Worm (Caenorhabditis elegans) whole organism, L1 larva: ENCODE measurements around the gene srxa-7.

Experiments used
- C04F5.9 ChIP-seq: sonication (generic microtip); optimal IDR thresholded peaks from 2 replicates; lab custom pipeline; 2016; ENCODE audit warnings: missing genetic modification characterization, missing compliant biosample characterization
- C16A3.4 ChIP-seq: fragments of 150-350 bp; optimal IDR thresholded peaks from 2 replicates; lab custom pipeline; 2014; ENCODE audit warnings: missing biosample characterization, missing genetic modification characterization
- F16B12.6 ChIP-seq: fragments of 150-350 bp; optimal IDR thresholded peaks from 2 replicates; lab custom pipeline; 2014; ENCODE audit warnings: missing biosample characterization, missing genetic modification characterization
- Y116A8C.19 ChIP-seq: sonication (generic microtip); optimal IDR thresholded peaks from 2 replicates; lab custom pipeline; 2016; ENCODE audit warnings: missing compliant biosample characterization, missing genetic modification characterization, borderline replicate concordance
- aha-1 ChIP-seq: fragments of 150-350 bp; optimal IDR thresholded peaks from 2 replicates; lab custom pipeline; 2014; ENCODE audit warnings: missing biosample characterization, missing genetic modification characterization
- alr-1 ChIP-seq: fragments of 200-800 bp; sonication (Bioruptor generic); optimal IDR thresholded peaks from 2 replicates; lab custom pipeline; 2018; ENCODE audit warnings: borderline replicate concordance, mild to moderate bottlenecking, missing genetic modification characterization, missing compliant biosample characterization
- aly-2 ChIP-seq: fragments of 150-350 bp; optimal IDR thresholded peaks from 2 replicates; lab custom pipeline; 2014; ENCODE audit warnings: missing biosample characterization, missing genetic modification characterization
- ama-1 ChIP-seq: fragments of 150-350 bp; optimal IDR thresholded peaks from 2 replicates; lab custom pipeline; 2014
- blmp-1 ChIP-seq: fragments of 150-350 bp; optimal IDR thresholded peaks from 2 replicates; lab custom pipeline; 2014; ENCODE audit warnings: missing biosample characterization, missing genetic modification characterization
- ceh-63 ChIP-seq: fragments of 200-800 bp; sonication (Bioruptor generic); optimal IDR thresholded peaks from 2 replicates; lab custom pipeline; 2018; ENCODE audit warnings: mild to moderate bottlenecking, missing genetic modification characterization, missing compliant biosample characterization
- ceh-82 ChIP-seq, 3 experiments: fragments of 150-350 bp in 1 of 3; sonication (generic microtip) in 2 of 3; optimal IDR thresholded peaks; 2 replicates each; lab custom pipeline; 2014 to 2017; ENCODE audit warnings: missing biosample characterization in 3 of 3, missing genetic modification characterization in 3 of 3
- ceh-90 ChIP-seq: sonication (generic microtip); optimal IDR thresholded peaks from 2 replicates; lab custom pipeline; 2016; ENCODE audit warnings: missing genetic modification characterization, missing compliant biosample characterization
- ces-1 ChIP-seq: fragments of 150-350 bp; optimal IDR thresholded peaks from 2 replicates; lab custom pipeline; 2014; ENCODE audit warnings: missing biosample characterization, missing genetic modification reagents, missing genetic modification characterization
- dpl-1 ChIP-seq, 3 experiments: fragments of 150-350 bp in 2 of 3; sonication (generic microtip) in 1 of 3; optimal IDR thresholded peaks; 2 replicates each; lab custom pipeline; 2014 to 2017; ENCODE audit warnings: missing biosample characterization in 3 of 3, missing genetic modification characterization in 3 of 3, missing genetic modification reagents in 3 of 3
- egl-27 ChIP-seq, 2 experiments: fragments of 150-350 bp in 1 of 2; sonication (generic microtip); optimal IDR thresholded peaks; 3 replicates each; lab custom pipeline; 2017 to 2018; ENCODE audit warnings: missing biosample characterization in 2 of 2, missing genetic modification characterization in 2 of 2, missing genetic modification reagents in 2 of 2
- elt-2 ChIP-seq: sonication (generic microtip); optimal IDR thresholded peaks from 2 replicates; lab custom pipeline; 2016; ENCODE audit warnings: missing genetic modification characterization, mild to moderate bottlenecking, inconsistent platforms, missing compliant biosample characterization, missing genetic modification reagents
- elt-3 ChIP-seq, 6 experiments: fragments of 150-350 bp in 1 of 6; sonication (generic microtip); optimal IDR thresholded peaks; 2 replicates each; lab custom pipeline; 2017 to 2018; ENCODE audit warnings: missing biosample characterization in 6 of 6, missing genetic modification characterization in 6 of 6, inconsistent platforms in 1 of 6
- fkh-10 ChIP-seq: sonication (generic microtip); optimal IDR thresholded peaks from 2 replicates; lab custom pipeline; 2017; ENCODE audit warnings: missing biosample characterization, missing genetic modification reagents, missing genetic modification characterization
- fkh-8 ChIP-seq: sonication (generic microtip); optimal IDR thresholded peaks from 2 replicates; lab custom pipeline; 2016; ENCODE audit warnings: mild to moderate bottlenecking, missing genetic modification characterization, missing compliant biosample characterization
- hlh-4 ChIP-seq: sonication (generic microtip); optimal IDR thresholded peaks from 2 replicates; lab custom pipeline; 2016; ENCODE audit warnings: mild to moderate bottlenecking, missing genetic modification characterization, missing compliant biosample characterization
- hpl-2 ChIP-seq: fragments of 150-350 bp; optimal IDR thresholded peaks from 2 replicates; lab custom pipeline; 2014; ENCODE audit warnings: missing biosample characterization, missing genetic modification reagents, missing genetic modification characterization
- isw-1 ChIP-seq: fragments of 200-800 bp; sonication (Bioruptor generic); IDR thresholded peaks from 2 replicates; pipeline ENCODE4 v1.3.6; 2022; ENCODE audit warnings: missing genetic modification characterization, missing compliant biosample characterization
- jun-1 ChIP-seq: fragments of 150-350 bp; optimal IDR thresholded peaks from 2 replicates; lab custom pipeline; 2014; ENCODE audit warnings: missing biosample characterization, missing genetic modification reagents, missing genetic modification characterization
- lin-13 ChIP-seq: fragments of 150-350 bp; optimal IDR thresholded peaks from 2 replicates; lab custom pipeline; 2014; ENCODE audit warnings: missing biosample characterization, missing genetic modification reagents, missing genetic modification characterization
- lin-14 ChIP-seq: fragments of 200-800 bp; sonication (Bioruptor generic); optimal IDR thresholded peaks from 2 replicates; lab custom pipeline; 2018; ENCODE audit warnings: mild to moderate bottlenecking, missing genetic modification characterization, moderate library complexity, missing compliant biosample characterization
- lin-35 ChIP-seq, 2 experiments: fragments of 150-350 bp; optimal IDR thresholded peaks; 2 replicates each; lab custom pipeline; 2014; ENCODE audit warnings: missing biosample characterization in 2 of 2, missing genetic modification characterization in 2 of 2, missing genetic modification reagents in 2 of 2
- lir-3 ChIP-seq: sonication (generic microtip); optimal IDR thresholded peaks from 2 replicates; lab custom pipeline; 2016; ENCODE audit warnings: mild to moderate bottlenecking, missing genetic modification characterization, moderate library complexity, missing compliant biosample characterization; ENCODE audit not compliant: poor library complexity
- lsy-2 ChIP-seq, 2 experiments: fragments of 150-350 bp; optimal IDR thresholded peaks; 2 replicates each; lab custom pipeline; 2014; ENCODE audit warnings: missing biosample characterization in 2 of 2, missing genetic modification characterization in 2 of 2
- mdl-1 ChIP-seq, 2 experiments: fragments of 150-350 bp; optimal IDR thresholded peaks; 2 replicates each; lab custom pipeline; 2014 to 2017; ENCODE audit warnings: missing biosample characterization in 2 of 2, missing genetic modification characterization in 2 of 2, inconsistent platforms in 1 of 2
- mef-2 ChIP-seq: fragments of 150-350 bp; optimal IDR thresholded peaks from 2 replicates; lab custom pipeline; 2014; ENCODE audit warnings: missing biosample characterization, missing genetic modification characterization
- nhr-11 ChIP-seq: fragments of 150-350 bp; optimal IDR thresholded peaks from 2 replicates; lab custom pipeline; 2014; ENCODE audit warnings: missing biosample characterization, missing genetic modification characterization
- nhr-19 ChIP-seq: fragments of 200-800 bp; sonication (Bioruptor generic); conservative IDR thresholded peaks from 2 replicates; pipeline ENCODE4 v1.3.6; 2022; ENCODE audit warnings: missing genetic modification characterization, missing compliant biosample characterization
- nhr-28 ChIP-seq: fragments of 150-350 bp; optimal IDR thresholded peaks from 2 replicates; lab custom pipeline; 2014; ENCODE audit warnings: missing biosample characterization, missing genetic modification characterization
- nhr-71 ChIP-seq: sonication (generic microtip); optimal IDR thresholded peaks from 2 replicates; lab custom pipeline; 2016; ENCODE audit warnings: mild to moderate bottlenecking, missing genetic modification characterization, moderate library complexity, missing compliant biosample characterization
- nhr-76 ChIP-seq: sonication (generic microtip); optimal IDR thresholded peaks from 2 replicates; lab custom pipeline; 2017; ENCODE audit warnings: missing biosample characterization, missing genetic modification characterization
- nhr-77 ChIP-seq: fragments of 150-350 bp; optimal IDR thresholded peaks from 2 replicates; lab custom pipeline; 2014; ENCODE audit warnings: missing biosample characterization, missing genetic modification characterization
- nhr-85 ChIP-seq: sonication (generic microtip); peaks from one replicate; lab custom pipeline; 2016; ENCODE audit warnings: missing genetic modification characterization, inconsistent platforms, missing compliant biosample characterization
- nhr-90 ChIP-seq: sonication (generic microtip); optimal IDR thresholded peaks from 2 replicates; lab custom pipeline; 2016; ENCODE audit warnings: mild to moderate bottlenecking, missing genetic modification characterization, missing compliant biosample characterization; ENCODE audit not compliant: poor library complexity
- pag-3 ChIP-seq: sonication (generic microtip); optimal IDR thresholded peaks from 2 replicates; lab custom pipeline; 2017; ENCODE audit warnings: missing genetic modification characterization, mild to moderate bottlenecking, missing compliant biosample characterization, antibody characterized with exemption, borderline replicate concordance; ENCODE audit not compliant: insufficient read depth
- pax-3 ChIP-seq: fragments of 200-800 bp; sonication (Bioruptor generic); optimal IDR thresholded peaks from 2 replicates; lab custom pipeline; 2018; ENCODE audit warnings: mild to moderate bottlenecking, missing genetic modification characterization, moderate library complexity, missing compliant biosample characterization
- pqm-1 ChIP-seq: sonication (generic microtip); optimal IDR thresholded peaks from 3 replicates; lab custom pipeline; 2017; ENCODE audit warnings: missing biosample characterization, missing genetic modification characterization
- skn-1 ChIP-seq: fragments of 150-350 bp; optimal IDR thresholded peaks from 2 replicates; lab custom pipeline; 2014; ENCODE audit warnings: missing biosample characterization, missing genetic modification characterization
- snpc-4 ChIP-seq: fragments of 150-350 bp; optimal IDR thresholded peaks from 2 replicates; lab custom pipeline; 2014; ENCODE audit warnings: missing biosample characterization, missing genetic modification characterization
- snu-23 ChIP-seq: sonication (generic microtip); optimal IDR thresholded peaks from 2 replicates; lab custom pipeline; 2016; ENCODE audit warnings: missing genetic modification characterization, missing compliant biosample characterization
- sox-4 ChIP-seq: sonication (generic microtip); optimal IDR thresholded peaks from 2 replicates; lab custom pipeline; 2016; ENCODE audit warnings: missing genetic modification characterization, missing compliant biosample characterization
- sptf-1 ChIP-seq: fragments of 150-350 bp; optimal IDR thresholded peaks from 2 replicates; lab custom pipeline; 2014; ENCODE audit warnings: missing biosample characterization, missing genetic modification characterization
- unc-130 ChIP-seq: fragments of 150-350 bp; optimal IDR thresholded peaks from 2 replicates; lab custom pipeline; 2017; ENCODE audit warnings: missing biosample characterization, missing genetic modification characterization, inconsistent platforms
- unc-98 ChIP-seq: fragments of 200-800 bp; sonication (Bioruptor generic); IDR thresholded peaks from 2 replicates; pipeline ENCODE4 v1.3.6; 2022; ENCODE audit warnings: missing genetic modification characterization, missing compliant biosample characterization
- xbp-1 ChIP-seq: sonication (generic microtip); optimal IDR thresholded peaks from 2 replicates; lab custom pipeline; 2016; ENCODE audit warnings: missing genetic modification characterization, missing compliant biosample characterization
- zag-1 ChIP-seq: fragments of 150-350 bp; optimal IDR thresholded peaks from 2 replicates; lab custom pipeline; 2014; ENCODE audit warnings: missing biosample characterization, missing genetic modification characterization
- zip-4 ChIP-seq: fragments of 200-800 bp; sonication (Bioruptor generic); optimal IDR thresholded peaks from 2 replicates; lab custom pipeline; 2018; ENCODE audit warnings: mild to moderate bottlenecking, missing genetic modification characterization, moderate library complexity, missing compliant biosample characterization
- ztf-11 ChIP-seq, 2 experiments: sonication (generic microtip); optimal IDR thresholded peaks; 2 replicates each; lab custom pipeline; 2016 to 2017; ENCODE audit warnings: missing genetic modification characterization in 2 of 2, missing biosample characterization in 1 of 2, missing compliant biosample characterization in 1 of 2
- ztf-4 ChIP-seq: fragments of 150-350 bp; optimal IDR thresholded peaks from 2 replicates; lab custom pipeline; 2014; ENCODE audit warnings: missing biosample characterization, missing genetic modification characterization

Gene srxa-7

ce11 chrV:16354675-16355074 lies 47.3 kb downstream of the srxa-7 start (continued):
- TF ChIP-seq zag-1 (no peak), unc-130 (tag; lab: Kevin White, UChicago) (no peak), ces-1 (GFP tag; lab: Kevin White, UChicago) (no peak), ceh-63 (GFP tag; lab: Kevin White, UChicago) (no peak), lin-35 (GFP tag; optimal IDR thresholded peaks at IDR 0.05; lab: Kevin White, UChicago) (peak in 1 of 2 experiments; percentile 6), ceh-82 (tag; optimal IDR thresholded peaks at IDR 0.05; lab: Kevin White, UChicago) (no peak), mef-2 (tag; lab: Kevin White, UChicago) (no peak), blmp-1 (tag; lab: Kevin White, UChicago) (peak; percentile 55), ztf-4 (tag; lab: Kevin White, UChicago) (no peak), pag-3 (tag; lab: Kevin White, UChicago) (no peak), skn-1 (peak; percentile 44), isw-1 (GFP tag; lab: Robert Waterston, UW) (no peak), hlh-4 (no peak), nhr-11 (tag; lab: Kevin White, UChicago) (no peak), lin-14 (GFP tag; lab: Kevin White, UChicago) (peak; percentile 52), alr-1 (tag; lab: Kevin White, UChicago) (no peak), C16A3.4 (tag; lab: Kevin White, UChicago) (no peak), mdl-1 (tag; optimal IDR thresholded peaks at IDR 0.05; lab: Kevin White, UChicago) (no peak), nhr-85 (tag; lab: Kevin White, UChicago) (peak; percentile 18), xbp-1 (tag; lab: Kevin White, UChicago) (no peak), C04F5.9 (tag; lab: Kevin White, UChicago) (no peak), unc-98 (GFP tag; lab: Robert Waterston, UW) (no peak), ceh-90 (tag; lab: Kevin White, UChicago) (no peak), nhr-77 (tag; lab: Kevin White, UChicago) (no peak), F16B12.6 (no peak), zip-4 (no peak), sptf-1 (tag; lab: Kevin White, UChicago) (no peak), nhr-28 (no peak), lir-3 (tag; lab: Kevin White, UChicago) (no peak), jun-1 (tag; lab: Kevin White, UChicago) (no peak), elt-3 (tag; optimal IDR thresholded peaks at IDR 0.05; lab: Kevin White, UChicago) (peak in 1 of 6 experiments; percentile 31), egl-27 (tag; optimal IDR thresholded peaks at IDR 0.05; lab: Kevin White, UChicago) (no peak), fkh-8 (tag; lab: Kevin White, UChicago) (no peak), aly-2 (no peak), aha-1 (tag; lab: Kevin White, UChicago) (no peak), hpl-2 (GFP tag; lab: Kevin White, UChicago) (no peak), lin-13 (GFP tag; lab: Kevin White, UChicago) (no peak), snu-23 (GFP tag; lab: Kevin White, UChicago) (peak; percentile 18), lsy-2 (tag; optimal IDR thresholded peaks at IDR 0.05; lab: Kevin White, UChicago) (peak in 1 of 2 experiments; percentile 14), snpc-4 (no peak), Y116A8C.19 (no peak)

- peak; percentile 76 for TF ChIP-seq isw-1 (GFP tag; lab: Robert Waterston, UW)
- TF ChIP-seq sox-4 (tag; lab: Kevin White, UChicago), result peak; percentile 47
- no peak for TF ChIP-seq ama-1 (lab: Kevin White, UChicago)
- peak; percentile 97 for TF ChIP-seq nhr-71 (tag; lab: Kevin White, UChicago)
- TF ChIP-seq nhr-90 (tag; lab: Kevin White, UChicago), result peak; percentile 83
- peak; percentile 53 to 62 (median 56) for TF ChIP-seq dpl-1 (GFP tag; optimal IDR thresholded peaks at IDR 0.05; lab: Kevin White, UChicago)
- TF ChIP-seq pax-3 (tag; lab: Kevin White, UChicago), result peak; percentile 76
- TF ChIP-seq pqm-1 (tag; lab: Kevin White, UChicago), result no peak
- no peak for TF ChIP-seq Y116A8C.19
- peak; percentile 73 for TF ChIP-seq C16A3.4 (tag; lab: Kevin White, UChicago)
- peak; percentile 87 for TF ChIP-seq elt-2 (tag; lab: Kevin White, UChicago)
- no peak for TF ChIP-seq lir-3 (tag; lab: Kevin White, UChicago)
- TF ChIP-seq lsy-2 (tag; optimal IDR thresholded peaks at IDR 0.05; lab: Kevin White, UChicago), result peak; percentile 73 to 87
- TF ChIP-seq nhr-19, result peak; percentile 84
- peak; percentile 5 for TF ChIP-seq nhr-11 (tag; lab: Kevin White, UChicago)
- TF ChIP-seq C04F5.9 (tag; lab: Kevin White, UChicago), result no peak
- peak in 1 of 2 experiments; percentile 67 for TF ChIP-seq ztf-11 (tag; optimal IDR thresholded peaks at IDR 0.05; lab: Kevin White, UChicago)
- no peak for TF ChIP-seq nhr-76
- TF ChIP-seq ceh-63 (GFP tag; lab: Kevin White, UChicago), result no peak
- TF ChIP-seq fkh-10 (GFP tag; lab: Kevin White, UChicago), result peak; percentile 79
Measured at ce11 chrV:16355941-16356340, 48.6 kb downstream of the srxa-7 start.
